Worm (Caenorhabditis elegans) whole organism, mixed stage, embryonic: ENCODE measurements around the gene C24H11.5.

Experiments used
- elt-3 ChIP-seq: fragments of 150-350 bp; optimal IDR thresholded peaks from 2 replicates; lab custom pipeline; 2014; ENCODE audit warnings: missing biosample characterization, missing genetic modification characterization
- ztf-11 ChIP-seq: fragments of 150-350 bp; optimal IDR thresholded peaks from 2 replicates; lab custom pipeline; 2014; ENCODE audit warnings: missing biosample characterization, missing genetic modification characterization

DNA sequence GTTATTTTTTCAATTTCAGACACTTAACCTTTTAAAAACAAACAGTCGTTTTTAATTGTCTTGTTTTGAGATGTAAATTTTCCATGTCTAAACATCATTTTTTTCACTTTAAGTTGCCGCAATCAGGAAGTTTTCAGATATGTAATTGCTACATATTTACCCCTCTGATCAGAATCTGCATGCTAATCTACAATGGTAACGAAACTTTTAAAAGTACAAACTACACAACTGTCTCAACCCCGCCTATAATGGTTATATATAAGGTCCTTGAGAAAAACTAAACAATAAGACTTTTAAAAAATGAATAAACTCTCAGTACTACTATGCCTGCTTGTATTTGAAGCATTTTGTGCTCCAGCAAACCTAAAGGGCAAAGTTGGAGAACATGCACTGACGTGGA, 28.8 kb downstream of the C24H11.5 start, which contains the start of gene C18D11.9:
- TF ChIP-seq ztf-11 (tag; lab: Kevin White, UChicago) (no peak), elt-3 (no peak)
